Worm (Caenorhabditis elegans): Measurements from ENCODE around the gene C56E6.7.

DNA sequence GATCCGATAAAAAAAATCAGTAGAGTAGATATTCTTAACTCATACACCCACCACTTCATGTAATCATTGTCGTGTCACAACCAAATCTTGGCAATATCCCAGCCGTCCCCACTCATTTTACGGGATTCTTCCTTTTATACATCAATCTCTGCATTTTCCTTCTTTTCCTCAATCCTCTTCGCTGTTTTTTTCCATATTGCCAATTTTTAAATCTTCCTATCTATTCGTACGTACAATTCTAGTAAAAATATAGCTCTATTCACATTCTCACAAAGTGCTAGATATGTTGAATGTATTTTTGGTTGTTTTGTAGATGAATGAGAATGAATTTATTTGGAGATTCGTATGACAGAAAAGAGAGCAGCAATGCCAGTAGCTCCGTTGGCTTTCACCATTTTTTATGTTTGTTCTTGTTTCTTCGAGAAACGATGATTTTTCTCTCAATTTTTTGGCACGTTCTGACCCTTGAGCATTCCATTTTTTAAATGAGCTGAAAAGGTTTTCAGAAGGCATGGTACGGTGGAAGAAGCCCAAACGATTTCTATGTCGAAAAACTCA is 41.1 kb upstream of the C56E6.7 start, which contains the start of gene T28D9.16:
- TF ChIP-seq Y75B8A.6 (GFP tag; IDR thresholded peaks at IDR 0.05), result no peak
- TF ChIP-seq ZK546.5 (tag; optimal IDR thresholded peaks at IDR 0.05), result no peak
- TF ChIP-seq mdt-29 (GFP tag; IDR thresholded peaks at IDR 0.05), result no peak
- no peak for TF ChIP-seq nhr-77 (tag; optimal IDR thresholded peaks at IDR 0.05)
- TF ChIP-seq lsy-2 (tag; optimal IDR thresholded peaks at IDR 0.05), result no peak
- no peak for TF ChIP-seq set-16 (GFP tag; IDR thresholded peaks at IDR 0.05)
- TF ChIP-seq snpc-4 (tag; optimal IDR thresholded peaks at IDR 0.05), result no peak
- TF ChIP-seq lin-39 (tag; optimal IDR thresholded peaks at IDR 0.05), result no peak
- TF ChIP-seq nhr-11 (tag; optimal IDR thresholded peaks at IDR 0.05), result no peak
- no peak for TF ChIP-seq egl-27 (tag; optimal IDR thresholded peaks at IDR 0.05)
